Fruit fly (Drosophila melanogaster): ENCODE data around the gene CG33725.

CG33725 gene

dm6 chr3L:12495312-12495725 is 12.9 kb downstream of the CG33725 start (continued):
- TF ChIP-seq fd96Cb (tag; optimal IDR thresholded peaks at IDR 0.05): peak; percentile 36
- TF ChIP-seq CG6689 (GFP tag; IDR thresholded peaks at IDR 0.05): 0 out of 2 replicates have a peak, but pooled peaks have one; percentile 19
- peak; percentile 47 for TF ChIP-seq Sox102F (GFP tag; optimal IDR thresholded peaks at IDR 0.05)
- peak; percentile 18 for TF ChIP-seq CG1603 (tag; optimal IDR thresholded peaks at IDR 0.05)
- TF ChIP-seq CG10267 (tag; optimal IDR thresholded peaks at IDR 0.05): peak; percentile 36
- TF ChIP-seq CG15269 (tag; optimal IDR thresholded peaks at IDR 0.05): peak; percentile 49
- TF ChIP-seq run (tag; optimal IDR thresholded peaks at IDR 0.05): no peak
- TF ChIP-seq seq (GFP tag; IDR thresholded peaks at IDR 0.05): no peak
- TF ChIP-seq CG7556 (GFP tag; optimal IDR thresholded peaks at IDR 0.05): peak; percentile 56
- TF ChIP-seq oc (tag; optimal IDR thresholded peaks at IDR 0.05): peak; percentile 19
- TF ChIP-seq Rfx (GFP tag; IDR thresholded peaks at IDR 0.05): 0 out of 2 replicates have a peak, but pooled peaks have one; percentile 19
- TF ChIP-seq MESR4 (GFP tag; optimal IDR thresholded peaks at IDR 0.05): no peak
- TF ChIP-seq onecut (GFP tag; IDR thresholded peaks at IDR 0.05): peak; percentile 39
- TF ChIP-seq CG17802 (tag; optimal IDR thresholded peaks at IDR 0.05): no peak
- peak; percentile 16 for TF ChIP-seq dmrt11E (tag; optimal IDR thresholded peaks at IDR 0.05)
- TF ChIP-seq CG8388 (GFP tag; optimal IDR thresholded peaks at IDR 0.05): peak; percentile 48
- TF ChIP-seq Hr3 (GFP tag; optimal IDR thresholded peaks at IDR 0.05): no peak
- no peak for TF ChIP-seq CG9817 (tag; optimal IDR thresholded peaks at IDR 0.05)
- TF ChIP-seq sna (GFP tag; IDR thresholded peaks at IDR 0.05; ENCODE audit: partially characterized antibody): no peak
- TF ChIP-seq Myb (GFP tag; optimal IDR thresholded peaks at IDR 0.05): no peak
- TF ChIP-seq tio (GFP tag; optimal IDR thresholded peaks at IDR 0.05): peak; percentile 26
- TF ChIP-seq Elba2 (GFP tag; optimal IDR thresholded peaks at IDR 0.05): no peak
- TF ChIP-seq Fer1 (GFP tag; optimal IDR thresholded peaks at IDR 0.05): peak; percentile 35
- TF ChIP-seq Sox100B (GFP tag; optimal IDR thresholded peaks at IDR 0.05): peak; percentile 51
- no peak for TF ChIP-seq fd64A (GFP tag; optimal IDR thresholded peaks at IDR 0.05)
- peak; percentile 48 for TF ChIP-seq phol (tag; optimal IDR thresholded peaks at IDR 0.05)
- peak; percentile 21; the same call in 1 of the 3 replicates for TF ChIP-seq tgo (GFP tag; IDR thresholded peaks at IDR 0.05)
- TF ChIP-seq ftz-f1 (GFP tag; optimal IDR thresholded peaks at IDR 0.05): no peak
- no peak for TF ChIP-seq CkIIα-i1 (GFP tag; IDR thresholded peaks at IDR 0.05)
- no peak for TF ChIP-seq CG13287 (GFP tag; IDR thresholded peaks at IDR 0.05; ENCODE audit: partially characterized antibody)
- TF ChIP-seq tin (GFP tag; optimal IDR thresholded peaks at IDR 0.05): no peak
- TF ChIP-seq emc (GFP tag; optimal IDR thresholded peaks at IDR 0.05): no peak
- TF ChIP-seq CG12299 (tag; optimal IDR thresholded peaks at IDR 0.05): no peak
- TF ChIP-seq pum (GFP tag; optimal IDR thresholded peaks at IDR 0.05): no peak
- TF ChIP-seq CG12104 (GFP tag; optimal IDR thresholded peaks at IDR 0.05): peak; percentile 7
- TF ChIP-seq lola (GFP tag; optimal IDR thresholded peaks at IDR 0.05): peak in 1 of 3 experiments; percentile 42
- TF ChIP-seq CG10209 (GFP tag; optimal IDR thresholded peaks at IDR 0.05): peak; percentile 35
- TF ChIP-seq chm (GFP tag; IDR thresholded peaks at IDR 0.05): no peak
- TF ChIP-seq Atf-2 (GFP tag; optimal IDR thresholded peaks at IDR 0.05): peak; percentile 1
- TF ChIP-seq so (GFP tag; IDR thresholded peaks at IDR 0.05): no peak; the same call in 2 of the 3 replicates
- TF ChIP-seq lbe (GFP tag; optimal IDR thresholded peaks at IDR 0.05): peak; percentile 71
- peak; percentile 60 for TF ChIP-seq corto (GFP tag; optimal IDR thresholded peaks at IDR 0.05)
- TF ChIP-seq sug (tag; optimal IDR thresholded peaks at IDR 0.05): peak; percentile 0
- TF ChIP-seq org-1 (GFP tag; optimal IDR thresholded peaks at IDR 0.05): peak; percentile 36
- TF ChIP-seq Bgb (GFP tag; IDR thresholded peaks at IDR 0.05; ENCODE audit: partially characterized antibody): no peak
- TF ChIP-seq D19A (tag; optimal IDR thresholded peaks at IDR 0.05): peak; percentile 43
- TF ChIP-seq stwl (tag; optimal IDR thresholded peaks at IDR 0.05): no peak
- TF ChIP-seq row (GFP tag; IDR thresholded peaks at IDR 0.05): peak; percentile 42; the same call in 2 of the 3 replicates
- TF ChIP-seq sd (tag; optimal IDR thresholded peaks at IDR 0.05): no peak
- TF ChIP-seq CG8359 (GFP tag; optimal IDR thresholded peaks at IDR 0.05; ENCODE audit: borderline replicate concordance): no peak
